Fruit fly (Drosophila melanogaster): ENCODE results near the gene hoe2.

Gene hoe2

dm6 chr2L:4976988-4977551 lies 40.8 kb upstream of the hoe2 start, which contains the start of the genes Gmd and CG3792 (continued):
- TF ChIP-seq CG4730 (GFP tag; IDR thresholded peaks at IDR 0.05) (peak; percentile 95), Mad (GFP tag; optimal IDR thresholded peaks at IDR 0.05) (peak; percentile 90), HLH54F (GFP tag; optimal IDR thresholded peaks at IDR 0.05) (peak; percentile 95), sens (GFP tag) (peak; percentile 100), CG6689 (GFP tag; IDR thresholded peaks at IDR 0.05) (peak; percentile 97), CG9932 (GFP tag; IDR thresholded peaks at IDR 0.05) (peak; percentile 98), CG7987 (GFP tag; optimal IDR thresholded peaks at IDR 0.05) (peak; percentile 83), CG8944 (GFP tag; optimal IDR thresholded peaks at IDR 0.05) (peak; percentile 94), CG13775 (GFP tag; optimal IDR thresholded peaks at IDR 0.05) (peak; percentile 96), dm (GFP tag; optimal IDR thresholded peaks at IDR 0.05) (peak; percentile 83), CG13123 (GFP tag; optimal IDR thresholded peaks at IDR 0.05) (peak; percentile 92), grau (tag; optimal IDR thresholded peaks at IDR 0.05) (peak; percentile 95), her (GFP tag; optimal IDR thresholded peaks at IDR 0.05) (peak; percentile 90), H15 (GFP tag; IDR thresholded peaks at IDR 0.05) (peak; percentile 95), hkb (optimal IDR thresholded peaks at IDR 0.05) (peak; percentile 17), hkb (GFP tag; IDR thresholded peaks at IDR 0.05) (peak; percentile 96), CG9797 (GFP tag; optimal IDR thresholded peaks at IDR 0.05) (peak; percentile 45), cwo (GFP tag; optimal IDR thresholded peaks at IDR 0.05) (peak; percentile 93), slou (GFP tag; optimal IDR thresholded peaks at IDR 0.05) (peak; percentile 92), CG2199 (GFP tag; IDR thresholded peaks at IDR 0.05) (peak; percentile 81; the same call in 1 of the 3 replicates), CG5180 (GFP tag; optimal IDR thresholded peaks at IDR 0.05) (no peak), Bgb (GFP tag; IDR thresholded peaks at IDR 0.05; ENCODE audit: partially characterized antibody) (peak; percentile 78), CG10274 (GFP tag; optimal IDR thresholded peaks at IDR 0.05) (peak; percentile 77), aop (GFP tag; IDR thresholded peaks at IDR 0.05) (no peak; the same call in 1 of the 2 replicates), Nf-YA (GFP tag; IDR thresholded peaks at IDR 0.05) (peak; percentile 86), sob (GFP tag; IDR thresholded peaks at IDR 0.05) (peak; percentile 97), dmrt99B (tag; optimal IDR thresholded peaks at IDR 0.05) (no peak), CG30020 (tag; optimal IDR thresholded peaks at IDR 0.05) (peak; percentile 81), trem (tag; optimal IDR thresholded peaks at IDR 0.05) (peak; percentile 94), fd96Cb (tag; optimal IDR thresholded peaks at IDR 0.05) (peak; percentile 91), eyg (GFP tag; optimal IDR thresholded peaks at IDR 0.05) (peak; percentile 67), Dll (GFP tag; IDR thresholded peaks at IDR 0.05; ENCODE audit: partially characterized antibody) (peak; percentile 90), Rfx (GFP tag; IDR thresholded peaks at IDR 0.05) (peak; percentile 97), Dad (GFP tag; optimal IDR thresholded peaks at IDR 0.05) (peak; percentile 94), CG13894 (tag; optimal IDR thresholded peaks at IDR 0.05) (peak; percentile 95), twi (tag; optimal IDR thresholded peaks at IDR 0.05) (peak; percentile 87), onecut (GFP tag; IDR thresholded peaks at IDR 0.05) (peak; percentile 89), yki (optimal IDR thresholded peaks at IDR 0.05) (no peak), CG18476 (GFP tag; optimal IDR thresholded peaks at IDR 0.05) (peak; percentile 93), Nf-YC (tag; optimal IDR thresholded peaks at IDR 0.05) (peak; percentile 90), shn (GFP tag; optimal IDR thresholded peaks at IDR 0.05) (peak; percentile 92), fd102C (GFP tag; optimal IDR thresholded peaks at IDR 0.05) (peak; percentile 42), fru (optimal IDR thresholded peaks at IDR 0.05) (no peak), CG15269 (tag; optimal IDR thresholded peaks at IDR 0.05) (no peak), CG43689 (GFP tag; IDR thresholded peaks at IDR 0.05) (peak; percentile 87), Asciz (GFP tag; optimal IDR thresholded peaks at IDR 0.05) (no peak), Oaz (GFP tag; IDR thresholded peaks at IDR 0.05) (peak; percentile 89), tup (GFP tag; optimal IDR thresholded peaks at IDR 0.05) (peak; percentile 78), zen (tag; optimal IDR thresholded peaks at IDR 0.05) (peak; percentile 93), Atf6 (GFP tag; IDR thresholded peaks at IDR 0.05) (peak; percentile 97), CG14050 (GFP tag; IDR thresholded peaks at IDR 0.05) (peak; percentile 93), CG13424 (tag; optimal IDR thresholded peaks at IDR 0.05) (peak; percentile 88)

All from whole organism, embryonic.